Worm (Caenorhabditis elegans) whole organism, L2 larva: Measurements from ENCODE around the gene Y41C4A.6.
A peak's percentile ranks its signal among the peaks of the same experiment; 100 is the strongest.

ENCODE experiments used
- C34F6.9 ChIP-seq: fragments of 150-350 bp; optimal IDR thresholded peaks from 2 replicates; lab custom pipeline; 2014; ENCODE audit warnings: missing biosample characterization, missing genetic modification characterization
- F13H6.1 ChIP-seq: sonication (generic microtip); optimal IDR thresholded peaks from 2 replicates; lab custom pipeline; 2016; ENCODE audit warnings: missing genetic modification characterization, missing compliant biosample characterization
- R02D3.7 ChIP-seq: fragments of 150-350 bp; optimal IDR thresholded peaks from 2 replicates; lab custom pipeline; 2014; ENCODE audit warnings: missing biosample characterization, missing genetic modification characterization
- Y55F3AM.14 ChIP-seq: fragments of 200-800 bp; sonication (Bioruptor generic); optimal IDR thresholded peaks from 2 replicates; lab custom pipeline; 2018; ENCODE audit warnings: mild to moderate bottlenecking, missing genetic modification characterization, missing compliant biosample characterization
- ZK546.5 ChIP-seq: sonication (generic microtip); optimal IDR thresholded peaks from 2 replicates; lab custom pipeline; 2017; ENCODE audit warnings: missing biosample characterization, missing genetic modification characterization
- aly-2 ChIP-seq: fragments of 150-350 bp; optimal IDR thresholded peaks from 2 replicates; lab custom pipeline; 2014; ENCODE audit warnings: missing biosample characterization, missing genetic modification characterization
- ama-1 ChIP-seq: fragments of 150-350 bp; optimal IDR thresholded peaks from 2 replicates; lab custom pipeline; 2018; ENCODE audit warnings: inconsistent platforms
- blmp-1 ChIP-seq: sonication (generic microtip); optimal IDR thresholded peaks from 2 replicates; lab custom pipeline; 2017; ENCODE audit warnings: missing genetic modification characterization, mild to moderate bottlenecking, missing compliant biosample characterization, antibody characterized with exemption, moderate library complexity; ENCODE audit not compliant: insufficient read depth
- ceh-16 ChIP-seq: fragments of 150-350 bp; optimal IDR thresholded peaks from 2 replicates; lab custom pipeline; 2014; ENCODE audit warnings: missing biosample characterization, missing genetic modification characterization
- ceh-82 ChIP-seq: fragments of 150-350 bp; optimal IDR thresholded peaks from 2 replicates; lab custom pipeline; 2014; ENCODE audit warnings: missing biosample characterization, missing genetic modification characterization
- crh-2 ChIP-seq: sonication (generic microtip); optimal IDR thresholded peaks from 2 replicates; lab custom pipeline; 2017; ENCODE audit warnings: missing biosample characterization, missing genetic modification characterization
- egl-27 ChIP-seq: sonication (generic microtip); optimal IDR thresholded peaks from 3 replicates; lab custom pipeline; 2017; ENCODE audit warnings: missing biosample characterization, missing genetic modification reagents, missing genetic modification characterization
- elt-1 ChIP-seq: fragments of 150-350 bp; optimal IDR thresholded peaks from 2 replicates; lab custom pipeline; 2014; ENCODE audit warnings: missing biosample characterization, missing genetic modification characterization
- elt-3 ChIP-seq: sonication (generic microtip); optimal IDR thresholded peaks from 2 replicates; lab custom pipeline; 2017; ENCODE audit warnings: missing biosample characterization, missing genetic modification characterization
- fos-1 ChIP-seq: fragments of 150-350 bp; optimal IDR thresholded peaks from 2 replicates; lab custom pipeline; 2014; ENCODE audit warnings: missing biosample characterization, missing genetic modification characterization
- gmeb-1 ChIP-seq: fragments of 150-350 bp; optimal IDR thresholded peaks from 2 replicates; lab custom pipeline; 2014; ENCODE audit warnings: missing biosample characterization, missing genetic modification characterization
- lin-11 ChIP-seq: fragments of 150-350 bp; sonication (generic microtip); optimal IDR thresholded peaks from 2 replicates; lab custom pipeline; 2014; ENCODE audit warnings: missing biosample characterization, missing genetic modification characterization, inconsistent platforms, mixed read lengths
- lin-13 ChIP-seq: fragments of 150-350 bp; optimal IDR thresholded peaks from 2 replicates; lab custom pipeline; 2014; ENCODE audit warnings: missing biosample characterization, missing genetic modification reagents, missing genetic modification characterization
- mab-5 ChIP-seq: fragments of 150-350 bp; optimal IDR thresholded peaks from 2 replicates; lab custom pipeline; 2014; ENCODE audit warnings: missing biosample characterization, missing genetic modification characterization
- mbf-1 ChIP-seq: sonication (generic microtip); optimal IDR thresholded peaks from 2 replicates; lab custom pipeline; 2017; ENCODE audit warnings: missing biosample characterization, missing genetic modification characterization
- nhr-10 ChIP-seq: sonication (generic microtip); optimal IDR thresholded peaks from 2 replicates; lab custom pipeline; 2017; ENCODE audit warnings: missing biosample characterization, missing genetic modification characterization
- nhr-12 ChIP-seq: fragments of 150-350 bp; optimal IDR thresholded peaks from 2 replicates; lab custom pipeline; 2014; ENCODE audit warnings: missing biosample characterization, missing genetic modification characterization
- nhr-129 ChIP-seq: fragments of 150-350 bp; optimal IDR thresholded peaks from 2 replicates; lab custom pipeline; 2014; ENCODE audit warnings: missing biosample characterization, missing genetic modification characterization
- nhr-21 ChIP-seq: fragments of 150-350 bp; optimal IDR thresholded peaks from 2 replicates; lab custom pipeline; 2014; ENCODE audit warnings: missing biosample characterization, missing genetic modification characterization
- nhr-23 ChIP-seq: fragments of 150-350 bp; optimal IDR thresholded peaks from 2 replicates; lab custom pipeline; 2014; ENCODE audit warnings: missing biosample characterization, missing genetic modification reagents, missing genetic modification characterization
- nhr-237 ChIP-seq: fragments of 150-350 bp; optimal IDR thresholded peaks from 2 replicates; lab custom pipeline; 2014; ENCODE audit warnings: missing biosample characterization, missing genetic modification characterization
- nhr-6 ChIP-seq: fragments of 150-350 bp; optimal IDR thresholded peaks from 2 replicates; lab custom pipeline; 2014; ENCODE audit warnings: missing biosample characterization, missing genetic modification characterization
- nhr-77 ChIP-seq: fragments of 150-350 bp; optimal IDR thresholded peaks from 2 replicates; lab custom pipeline; 2014; ENCODE audit warnings: missing biosample characterization, missing genetic modification characterization
- skn-1 ChIP-seq: sonication (generic microtip); optimal IDR thresholded peaks from 2 replicates; lab custom pipeline; 2017; ENCODE audit warnings: missing biosample characterization, missing genetic modification characterization
- sma-3 ChIP-seq: sonication (generic microtip); optimal IDR thresholded peaks from 2 replicates; lab custom pipeline; 2016; ENCODE audit warnings: missing genetic modification reagents, missing genetic modification characterization, missing compliant biosample characterization
- snpc-4 ChIP-seq: fragments of 150-350 bp; optimal IDR thresholded peaks from 2 replicates; lab custom pipeline; 2014; ENCODE audit warnings: missing biosample characterization, missing genetic modification characterization
- unc-39 ChIP-seq: fragments of 150-350 bp; optimal IDR thresholded peaks from 2 replicates; lab custom pipeline; 2014; ENCODE audit warnings: missing biosample characterization, missing genetic modification characterization
- zag-1 ChIP-seq: fragments of 150-350 bp; optimal IDR thresholded peaks from 2 replicates; lab custom pipeline; 2014; ENCODE audit warnings: missing biosample characterization, missing genetic modification characterization
- ztf-1 ChIP-seq: fragments of 200-800 bp; sonication (Bioruptor generic); conservative IDR thresholded peaks from 2 replicates; pipeline ENCODE4 v1.3.6; 2022; ENCODE audit warnings: missing genetic modification characterization, missing compliant biosample characterization
- ztf-11 ChIP-seq: sonication (generic microtip); optimal IDR thresholded peaks from 2 replicates; lab custom pipeline; 2017; ENCODE audit warnings: missing biosample characterization, missing genetic modification characterization
- ztf-4 ChIP-seq: fragments of 150-350 bp; optimal IDR thresholded peaks from 2 replicates; lab custom pipeline; 2014; ENCODE audit warnings: missing biosample characterization, missing genetic modification characterization

The Y41C4A.6 gene

DNA sequence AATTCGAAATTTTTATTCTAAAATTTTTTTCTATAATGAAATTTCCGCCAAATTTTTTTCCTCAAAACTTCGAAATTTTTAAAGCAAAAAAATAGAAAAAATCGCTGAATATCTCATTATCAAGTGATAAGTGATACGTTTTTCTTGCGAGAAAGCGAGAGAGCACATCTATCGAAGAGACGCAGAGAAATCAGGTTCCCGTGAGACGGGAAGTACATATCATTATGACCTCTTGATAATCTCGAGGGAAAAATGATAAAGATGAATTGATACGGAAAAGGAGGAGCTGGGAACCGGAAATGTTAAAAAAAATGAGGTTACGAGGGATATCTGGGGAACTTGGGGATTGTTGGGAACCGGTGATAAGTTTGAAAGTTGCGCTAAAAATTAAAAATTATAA, 30.6 kb downstream of the Y41C4A.6 start:
- peak; percentile 12 for TF ChIP-seq nhr-21 (tag; lab: Kevin White, UChicago)
- TF ChIP-seq blmp-1 (tag; lab: Kevin White, UChicago): no peak
- no peak for TF ChIP-seq mab-5 (tag; lab: Kevin White, UChicago)
- TF ChIP-seq ZK546.5 (tag; lab: Kevin White, UChicago): no peak
- no peak for TF ChIP-seq unc-39 (tag; lab: Kevin White, UChicago)
- TF ChIP-seq ztf-1: no peak
- no peak for TF ChIP-seq ceh-82 (tag; lab: Kevin White, UChicago)
- no peak for TF ChIP-seq crh-2 (tag; lab: Kevin White, UChicago)
- peak; percentile 21 for TF ChIP-seq fos-1 (tag; lab: Kevin White, UChicago)

DNA sequence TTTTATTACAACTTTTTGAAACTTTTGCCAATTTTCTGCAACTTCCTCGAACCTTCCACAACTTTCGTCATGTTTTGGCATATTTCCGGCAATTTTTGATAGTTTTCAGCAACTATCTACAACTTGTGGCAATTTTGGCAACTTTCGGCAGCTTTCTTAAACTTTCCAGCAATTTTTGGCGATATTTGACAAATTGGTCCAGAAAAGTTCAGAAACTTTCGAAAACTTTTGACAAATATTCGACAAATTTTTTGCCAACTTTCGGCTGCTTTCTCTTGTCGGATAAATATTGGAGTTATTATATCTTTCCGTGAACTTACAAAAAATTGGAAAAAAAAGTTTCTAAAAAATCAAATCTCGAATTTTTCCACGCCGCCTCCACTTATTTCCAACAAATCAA, 33.9 kb downstream of the Y41C4A.6 start, which contains the start of gene Y41C4A.18:
Gene Y41C4A.18 (plus strand): TSS at position 301 of the 400 bp plus-strand sequence.
- no peak for TF ChIP-seq R02D3.7
- no peak for TF ChIP-seq nhr-129 (tag; lab: Kevin White, UChicago)
- no peak for TF ChIP-seq nhr-10 (tag; lab: Kevin White, UChicago)
- no peak for TF ChIP-seq ztf-4
- TF ChIP-seq ztf-1: no peak
- TF ChIP-seq nhr-21 (tag; lab: Kevin White, UChicago): no peak
- no peak for TF ChIP-seq nhr-12 (tag; lab: Kevin White, UChicago)
- no peak for TF ChIP-seq nhr-23 (tag; lab: Kevin White, UChicago)
- no peak for TF ChIP-seq mbf-1 (tag; lab: Kevin White, UChicago)
- no peak for TF ChIP-seq elt-3 (tag; lab: Kevin White, UChicago)
- TF ChIP-seq zag-1 (tag; lab: Kevin White, UChicago): no peak
- no peak for TF ChIP-seq ztf-11 (tag; lab: Kevin White, UChicago)
- TF ChIP-seq fos-1 (tag; lab: Kevin White, UChicago): no peak
- TF ChIP-seq ceh-16: no peak
- TF ChIP-seq unc-39 (tag; lab: Kevin White, UChicago): no peak
- TF ChIP-seq ama-1 (lab: Kevin White, UChicago): no peak

DNA sequence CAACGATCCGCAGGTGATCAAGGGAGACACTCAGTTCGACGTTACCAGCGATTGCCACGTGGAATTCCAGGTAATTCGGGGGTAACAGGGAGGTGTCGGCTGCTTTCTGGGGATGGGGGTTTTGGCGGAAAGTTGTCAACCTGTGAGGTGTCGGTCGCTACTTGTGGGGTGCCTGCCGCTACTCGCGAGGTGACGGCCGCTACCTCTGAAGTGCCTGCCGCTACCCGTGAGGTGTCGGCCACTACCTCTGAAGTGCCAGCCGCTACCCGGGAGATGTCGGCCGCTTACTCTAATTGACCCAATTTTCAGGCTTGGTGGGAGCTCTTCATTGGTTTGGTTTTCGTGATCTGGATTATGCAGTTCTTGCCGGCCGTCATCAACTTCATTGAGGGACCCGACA, 34.5 kb downstream of the Y41C4A.6 start:
- TF ChIP-seq nhr-237 (tag; lab: Kevin White, UChicago) (no peak), ZK546.5 (tag; lab: Kevin White, UChicago) (no peak), F13H6.1 (tag; lab: Kevin White, UChicago) (no peak), skn-1 (tag; lab: Kevin White, UChicago) (no peak), nhr-77 (tag; lab: Kevin White, UChicago) (no peak), lin-13 (GFP tag; lab: Kevin White, UChicago) (no peak), gmeb-1 (no peak), nhr-129 (tag; lab: Kevin White, UChicago) (no peak), ceh-16 (no peak)
- TF ChIP-seq, all 48 proteins: peak for 0

ce11 chrIII:11731491-11731890, 35.1 kb downstream of the Y41C4A.6 start:
- no peak for TF ChIP-seq C34F6.9 (tag; lab: Kevin White, UChicago)
- no peak for TF ChIP-seq blmp-1 (tag; lab: Kevin White, UChicago)
- no peak for TF ChIP-seq elt-1 (tag; lab: Kevin White, UChicago)
- TF ChIP-seq mbf-1 (tag; lab: Kevin White, UChicago): no peak
- TF ChIP-seq sma-3 (GFP tag; lab: Kevin White, UChicago): no peak
- no peak for TF ChIP-seq snpc-4 (tag; lab: Kevin White, UChicago)
- TF ChIP-seq ztf-1: no peak
- no peak for TF ChIP-seq nhr-21 (tag; lab: Kevin White, UChicago)
- no peak for TF ChIP-seq lin-11 (tag; lab: Kevin White, UChicago)
- no peak for TF ChIP-seq Y55F3AM.14
- no peak for TF ChIP-seq egl-27 (tag; lab: Kevin White, UChicago)
- no peak for TF ChIP-seq R02D3.7
- TF ChIP-seq nhr-77 (tag; lab: Kevin White, UChicago): no peak
- no peak for TF ChIP-seq zag-1 (tag; lab: Kevin White, UChicago)
- TF ChIP-seq fos-1 (tag; lab: Kevin White, UChicago): no peak
- TF ChIP-seq ztf-4: no peak
- TF ChIP-seq lin-13 (GFP tag; lab: Kevin White, UChicago): no peak
- no peak for TF ChIP-seq elt-3 (tag; lab: Kevin White, UChicago)
- TF ChIP-seq nhr-6 (tag; lab: Kevin White, UChicago): no peak
- no peak for TF ChIP-seq aly-2 (tag; lab: Kevin White, UChicago)
- TF ChIP-seq, all 48 proteins: peak for 0
